Worm (Caenorhabditis elegans): ENCODE measurements around the gene fbxc-48.

Gene fbxc-48

DNA sequence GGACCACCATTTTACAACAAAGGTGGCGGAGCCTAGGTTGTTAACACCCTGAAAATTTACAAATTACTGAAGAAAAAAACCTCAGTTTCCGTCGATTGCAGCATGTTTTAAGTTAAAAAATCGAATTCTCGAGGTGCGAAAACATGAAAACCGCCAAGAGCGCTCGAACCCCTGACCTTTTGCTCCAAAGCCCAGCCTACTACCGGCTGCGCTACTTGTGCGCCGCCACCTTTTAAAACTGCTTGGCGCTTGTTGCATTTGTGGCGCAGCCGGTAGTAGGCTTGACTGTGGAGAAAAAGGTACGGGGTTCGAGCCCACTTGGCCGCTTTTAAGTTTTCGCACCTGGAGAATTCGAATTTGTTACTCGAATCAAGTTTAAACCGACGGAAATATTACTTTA is 9.4 kb upstream of the fbxc-48 start, which contains the start of gene snt-6:
Gene snt-6, minus strand, starts transcription at position 58 of the 400 bp plus-strand sequence.
- TF ChIP-seq hlh-15 (tag; optimal IDR thresholded peaks at IDR 0.05) = no peak
- no peak for TF ChIP-seq elt-4 (tag; optimal IDR thresholded peaks at IDR 0.05)
- no peak for TF ChIP-seq ztf-16 (tag; optimal IDR thresholded peaks at IDR 0.05)
- TF ChIP-seq ttx-3 (tag; optimal IDR thresholded peaks at IDR 0.05) = no peak
- no peak for TF ChIP-seq ceh-24 (tag; optimal IDR thresholded peaks at IDR 0.05)

DNA sequence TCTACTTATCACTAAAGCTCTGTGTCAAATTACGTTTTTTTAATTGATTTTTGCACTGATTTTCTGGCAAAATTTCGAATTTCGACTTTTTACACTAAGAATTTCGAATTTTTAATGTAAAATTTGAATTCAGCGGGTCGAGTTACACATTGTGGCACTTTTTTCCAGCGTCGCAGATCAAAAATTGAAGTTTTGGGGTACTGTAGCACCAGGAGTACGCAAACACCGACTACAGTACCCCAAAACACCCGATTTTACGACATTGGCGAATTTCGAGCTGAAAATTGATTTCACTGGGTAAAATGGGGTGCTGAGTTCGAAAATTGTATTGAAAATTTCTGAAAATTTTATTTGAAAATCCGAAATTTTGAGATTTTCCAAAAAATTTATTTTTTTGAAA is 8.3 kb downstream of the fbxc-48 start:
- TF ChIP-seq pag-3 (tag; optimal IDR thresholded peaks at IDR 0.05; ENCODE audit: borderline replicate concordance) = no peak
- no peak for TF ChIP-seq hlh-13 (GFP tag; optimal IDR thresholded peaks at IDR 0.05)
- no peak for TF ChIP-seq eyg-1 (tag; optimal IDR thresholded peaks at IDR 0.05)
- no peak for TF ChIP-seq syd-9 (tag; optimal IDR thresholded peaks at IDR 0.05)
- TF ChIP-seq fax-1 (tag; optimal IDR thresholded peaks at IDR 0.05) = no peak
- no peak for TF ChIP-seq madf-2 (tag; optimal IDR thresholded peaks at IDR 0.05)
- TF ChIP-seq hlh-30 (tag; optimal IDR thresholded peaks at IDR 0.05; ENCODE audit: insufficient read depth) = no peak
- TF ChIP-seq fkh-6 (tag; optimal IDR thresholded peaks at IDR 0.05) = no peak
- no peak for TF ChIP-seq unc-42 (tag; optimal IDR thresholded peaks at IDR 0.05)

DNA sequence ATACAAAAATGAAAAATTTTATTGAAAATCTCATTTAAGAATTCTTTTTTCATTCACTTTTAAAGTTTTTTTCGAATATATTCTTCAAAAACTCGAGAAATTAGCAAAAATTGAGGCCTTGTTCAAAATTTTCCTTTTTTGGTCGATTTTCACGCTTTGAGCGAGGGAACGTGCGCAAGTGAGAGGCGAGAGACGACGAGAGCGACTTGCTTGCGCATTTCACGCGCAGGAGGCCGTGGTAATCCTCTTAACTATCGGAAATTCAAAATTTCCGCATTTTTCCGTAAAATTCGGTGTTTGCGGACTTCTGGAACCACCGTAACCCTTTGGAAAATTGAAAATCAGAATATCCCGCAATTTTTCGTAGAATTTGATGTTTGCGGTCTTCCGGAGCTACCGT is 10.8 kb downstream of the fbxc-48 start:
- TF ChIP-seq F13H6.1 (tag; optimal IDR thresholded peaks at IDR 0.05) = no peak
- TF ChIP-seq ceh-2 (tag; optimal IDR thresholded peaks at IDR 0.05) = no peak
- no peak for TF ChIP-seq pros-1 (tag; optimal IDR thresholded peaks at IDR 0.05)
- TF ChIP-seq fkh-6 (tag; optimal IDR thresholded peaks at IDR 0.05) = no peak
- no peak for TF ChIP-seq nhr-232 (tag; optimal IDR thresholded peaks at IDR 0.05)
- TF ChIP-seq pha-2 (tag; optimal IDR thresholded peaks at IDR 0.05) = no peak
- TF ChIP-seq gmeb-2 (tag; optimal IDR thresholded peaks at IDR 0.05) = no peak
- TF ChIP-seq lin-11 (tag; optimal IDR thresholded peaks at IDR 0.05) = no peak
- no peak for TF ChIP-seq ama-1 (optimal IDR thresholded peaks at IDR 0.05)
- TF ChIP-seq unc-86 (tag; optimal IDR thresholded peaks at IDR 0.05) = no peak
- no peak for TF ChIP-seq ceh-14 (tag; optimal IDR thresholded peaks at IDR 0.05)
- no peak for TF ChIP-seq pag-3 (tag; optimal IDR thresholded peaks at IDR 0.05; ENCODE audit: borderline replicate concordance)
- TF ChIP-seq elt-2 (tag; optimal IDR thresholded peaks at IDR 0.05) = no peak
- no peak for TF ChIP-seq ceh-30 (tag; optimal IDR thresholded peaks at IDR 0.05)
- no peak for TF ChIP-seq tbx-2 (tag; optimal IDR thresholded peaks at IDR 0.05)
- no peak for TF ChIP-seq sdc-2 (tag; optimal IDR thresholded peaks at IDR 0.05)
- TF ChIP-seq hlh-30 (tag; optimal IDR thresholded peaks at IDR 0.05; ENCODE audit: insufficient read depth) = no peak
- TF ChIP-seq ceh-6 (GFP tag; optimal IDR thresholded peaks at IDR 0.05) = no peak
- no peak for TF ChIP-seq che-1 (tag; optimal IDR thresholded peaks at IDR 0.05)

DNA sequence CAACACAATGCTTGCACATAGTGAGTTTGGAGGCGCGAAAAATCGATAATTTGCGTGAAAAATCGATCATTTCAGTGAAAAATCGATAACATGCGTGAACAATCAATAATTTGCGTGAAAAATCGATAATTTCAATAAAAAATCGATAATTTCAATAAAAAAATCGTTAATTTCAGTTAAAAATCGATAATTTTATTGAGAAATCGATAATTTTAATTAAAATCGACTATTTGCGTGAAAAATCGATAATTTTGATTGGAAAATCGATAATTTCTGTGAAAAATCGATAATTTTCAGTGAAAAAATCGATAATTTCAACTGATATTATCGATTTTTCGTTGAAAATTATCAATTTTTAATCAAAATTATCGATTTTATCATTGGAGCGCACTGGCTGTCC is 16.7 kb downstream of the fbxc-48 start:
- TF ChIP-seq fax-1 (tag; optimal IDR thresholded peaks at IDR 0.05) = no peak
- TF ChIP-seq ceh-48 (tag; optimal IDR thresholded peaks at IDR 0.05) = peak; percentile 74

DNA sequence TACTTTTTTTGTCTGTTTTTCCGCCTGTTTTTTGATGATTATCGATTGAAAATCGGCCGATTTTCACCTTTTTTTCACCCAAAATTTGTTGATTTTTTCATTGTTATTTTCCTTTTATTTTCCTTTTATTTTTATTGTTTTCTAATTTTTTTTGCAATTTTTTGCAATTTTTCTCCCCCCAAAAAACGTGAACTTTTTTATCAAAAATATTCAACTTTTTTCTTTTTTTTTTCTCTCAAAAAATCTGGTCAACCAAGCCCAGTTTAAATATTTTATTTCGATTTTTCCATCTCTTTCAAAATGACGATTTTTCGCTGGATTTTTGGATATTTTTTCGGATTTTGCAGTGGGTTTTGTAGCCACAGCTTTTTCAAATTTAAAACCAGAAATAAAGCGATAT is 17.2 kb downstream of the fbxc-48 start, which contains the start of gene rfip-2:
Gene rfip-2, plus strand, starts transcription at position 301 of the 400 bp plus-strand sequence.
- TF ChIP-seq hlh-15 (tag; optimal IDR thresholded peaks at IDR 0.05) (no peak), unc-42 (tag; optimal IDR thresholded peaks at IDR 0.05) (no peak), ttx-3 (tag; optimal IDR thresholded peaks at IDR 0.05) (no peak), nhr-232 (tag; optimal IDR thresholded peaks at IDR 0.05) (no peak), ceh-48 (tag; optimal IDR thresholded peaks at IDR 0.05) (no peak), ceh-6 (GFP tag; optimal IDR thresholded peaks at IDR 0.05) (no peak), fax-1 (tag; optimal IDR thresholded peaks at IDR 0.05) (no peak), fkh-6 (tag; optimal IDR thresholded peaks at IDR 0.05) (no peak), hlh-6 (tag; optimal IDR thresholded peaks at IDR 0.05) (no peak)

DNA sequence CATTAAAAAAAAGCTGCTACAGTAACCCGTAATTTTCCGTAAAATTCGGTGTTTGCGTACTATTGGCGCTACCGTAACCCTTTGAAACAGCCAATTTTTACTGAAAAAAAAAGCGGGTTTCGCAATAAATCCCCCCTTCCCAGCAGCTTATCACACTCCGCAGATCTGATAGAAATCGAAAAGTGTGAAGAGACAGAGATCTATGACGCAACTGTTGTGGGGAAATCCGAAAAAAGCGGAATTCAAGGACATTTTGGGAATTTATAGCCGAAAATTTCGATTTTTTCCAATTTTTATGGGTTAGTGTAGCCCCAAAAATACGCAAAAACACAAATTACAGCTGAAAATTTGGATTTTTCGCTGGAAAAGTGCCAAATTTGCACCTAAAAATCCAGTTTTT is 18.8 kb downstream of the fbxc-48 start:
- TF ChIP-seq zip-5 (tag; optimal IDR thresholded peaks at IDR 0.05) (no peak), odd-2 (tag; optimal IDR thresholded peaks at IDR 0.05) (no peak), ceh-6 (GFP tag; optimal IDR thresholded peaks at IDR 0.05) (no peak), dmd-4 (tag; optimal IDR thresholded peaks at IDR 0.05; ENCODE audit: borderline replicate concordance) (no peak), nfya-1 (tag; optimal IDR thresholded peaks at IDR 0.05) (no peak), hlh-15 (tag; optimal IDR thresholded peaks at IDR 0.05) (no peak), che-1 (tag; optimal IDR thresholded peaks at IDR 0.05) (no peak), pax-1 (tag; optimal IDR thresholded peaks at IDR 0.05) (no peak), ttx-3 (tag; optimal IDR thresholded peaks at IDR 0.05) (no peak), fkh-6 (tag; optimal IDR thresholded peaks at IDR 0.05) (no peak), hlh-13 (GFP tag; optimal IDR thresholded peaks at IDR 0.05) (no peak), sox-2 (GFP tag; IDR thresholded peaks at IDR 0.05) (no peak)
